Worm (Caenorhabditis elegans) whole organism, L2 larva: ENCODE measurements around the gene Y60A3A.21.

Source experiments
- C34F6.9 ChIP-seq: fragments of 150-350 bp; optimal IDR thresholded peaks from 2 replicates; lab custom pipeline; 2014; ENCODE audit warnings: missing biosample characterization, missing genetic modification characterization
- R02D3.7 ChIP-seq: fragments of 150-350 bp; optimal IDR thresholded peaks from 2 replicates; lab custom pipeline; 2014; ENCODE audit warnings: missing biosample characterization, missing genetic modification characterization
- Y55F3AM.14 ChIP-seq: fragments of 200-800 bp; sonication (Bioruptor generic); optimal IDR thresholded peaks from 2 replicates; lab custom pipeline; 2018; ENCODE audit warnings: mild to moderate bottlenecking, missing genetic modification characterization, missing compliant biosample characterization
- ZK546.5 ChIP-seq: sonication (generic microtip); optimal IDR thresholded peaks from 2 replicates; lab custom pipeline; 2017; ENCODE audit warnings: missing biosample characterization, missing genetic modification characterization
- blmp-1 ChIP-seq: sonication (generic microtip); optimal IDR thresholded peaks from 2 replicates; lab custom pipeline; 2017; ENCODE audit warnings: missing genetic modification characterization, mild to moderate bottlenecking, missing compliant biosample characterization, antibody characterized with exemption, moderate library complexity; ENCODE audit not compliant: insufficient read depth
- ceh-82 ChIP-seq: fragments of 150-350 bp; optimal IDR thresholded peaks from 2 replicates; lab custom pipeline; 2014; ENCODE audit warnings: missing biosample characterization, missing genetic modification characterization
- crh-2 ChIP-seq: sonication (generic microtip); optimal IDR thresholded peaks from 2 replicates; lab custom pipeline; 2017; ENCODE audit warnings: missing biosample characterization, missing genetic modification characterization
- dmd-4 ChIP-seq: sonication (generic microtip); optimal IDR thresholded peaks from 2 replicates; lab custom pipeline; 2017; ENCODE audit warnings: missing biosample characterization, missing genetic modification characterization
- elt-1 ChIP-seq: fragments of 150-350 bp; optimal IDR thresholded peaks from 2 replicates; lab custom pipeline; 2014; ENCODE audit warnings: missing biosample characterization, missing genetic modification characterization
- elt-3 ChIP-seq: sonication (generic microtip); optimal IDR thresholded peaks from 2 replicates; lab custom pipeline; 2017; ENCODE audit warnings: missing biosample characterization, missing genetic modification characterization
- lin-11 ChIP-seq: fragments of 150-350 bp; sonication (generic microtip); optimal IDR thresholded peaks from 2 replicates; lab custom pipeline; 2014; ENCODE audit warnings: missing biosample characterization, missing genetic modification characterization, inconsistent platforms, mixed read lengths
- lin-13 ChIP-seq: fragments of 150-350 bp; optimal IDR thresholded peaks from 2 replicates; lab custom pipeline; 2014; ENCODE audit warnings: missing biosample characterization, missing genetic modification reagents, missing genetic modification characterization
- lsy-2 ChIP-seq, 2 experiments: fragments of 150-350 bp in 1 of 2; sonication (generic microtip) in 1 of 2; optimal IDR thresholded peaks; 2 replicates each; lab custom pipeline; 2014 to 2017; ENCODE audit warnings: missing biosample characterization in 2 of 2, missing genetic modification characterization in 2 of 2
- mdl-1 ChIP-seq, 2 experiments: fragments of 150-350 bp in 1 of 2; sonication (generic microtip) in 1 of 2; optimal IDR thresholded peaks; 2 replicates each; lab custom pipeline; 2017; ENCODE audit warnings: missing biosample characterization in 2 of 2, missing genetic modification characterization in 2 of 2
- nhr-11 ChIP-seq: fragments of 150-350 bp; optimal IDR thresholded peaks from 2 replicates; lab custom pipeline; 2014; ENCODE audit warnings: missing biosample characterization, missing genetic modification characterization
- nhr-12 ChIP-seq: fragments of 150-350 bp; optimal IDR thresholded peaks from 2 replicates; lab custom pipeline; 2014; ENCODE audit warnings: missing biosample characterization, missing genetic modification characterization
- nhr-129 ChIP-seq: fragments of 150-350 bp; optimal IDR thresholded peaks from 2 replicates; lab custom pipeline; 2014; ENCODE audit warnings: missing biosample characterization, missing genetic modification characterization
- nhr-23 ChIP-seq: fragments of 150-350 bp; optimal IDR thresholded peaks from 2 replicates; lab custom pipeline; 2014; ENCODE audit warnings: missing biosample characterization, missing genetic modification reagents, missing genetic modification characterization
- nhr-237 ChIP-seq: fragments of 150-350 bp; optimal IDR thresholded peaks from 2 replicates; lab custom pipeline; 2014; ENCODE audit warnings: missing biosample characterization, missing genetic modification characterization
- nhr-25 ChIP-seq: fragments of 150-350 bp; sonication (generic microtip); optimal IDR thresholded peaks from 3 replicates; lab custom pipeline; 2014; ENCODE audit warnings: missing biosample characterization, missing genetic modification characterization
- nhr-6 ChIP-seq: fragments of 150-350 bp; optimal IDR thresholded peaks from 2 replicates; lab custom pipeline; 2014; ENCODE audit warnings: missing biosample characterization, missing genetic modification characterization
- nhr-77 ChIP-seq: fragments of 150-350 bp; optimal IDR thresholded peaks from 2 replicates; lab custom pipeline; 2014; ENCODE audit warnings: missing biosample characterization, missing genetic modification characterization
- skn-1 ChIP-seq: sonication (generic microtip); optimal IDR thresholded peaks from 2 replicates; lab custom pipeline; 2017; ENCODE audit warnings: missing biosample characterization, missing genetic modification characterization
- sma-3 ChIP-seq: sonication (generic microtip); optimal IDR thresholded peaks from 2 replicates; lab custom pipeline; 2016; ENCODE audit warnings: missing genetic modification reagents, missing genetic modification characterization, missing compliant biosample characterization
- sma-9 ChIP-seq, 2 experiments: fragments of 150-350 bp in 1 of 2; sonication (generic microtip) in 1 of 2; optimal IDR thresholded peaks; 2 replicates each; lab custom pipeline; 2014 to 2016; ENCODE audit warnings: missing genetic modification characterization in 2 of 2, mild to moderate bottlenecking in 1 of 2, missing biosample characterization in 1 of 2, missing compliant biosample characterization in 1 of 2, missing genetic modification reagents in 1 of 2, moderate library complexity in 1 of 2
- unc-55 ChIP-seq: fragments of 150-350 bp; sonication (generic microtip); optimal IDR thresholded peaks from 3 replicates; lab custom pipeline; 2014; ENCODE audit warnings: missing biosample characterization, missing genetic modification reagents, missing genetic modification characterization
- zag-1 ChIP-seq: fragments of 150-350 bp; optimal IDR thresholded peaks from 2 replicates; lab custom pipeline; 2014; ENCODE audit warnings: missing biosample characterization, missing genetic modification characterization
- ztf-1 ChIP-seq: fragments of 200-800 bp; sonication (Bioruptor generic); conservative IDR thresholded peaks from 2 replicates; pipeline ENCODE4 v1.3.6; 2022; ENCODE audit warnings: missing genetic modification characterization, missing compliant biosample characterization
- ztf-11 ChIP-seq: sonication (generic microtip); optimal IDR thresholded peaks from 2 replicates; lab custom pipeline; 2017; ENCODE audit warnings: missing biosample characterization, missing genetic modification characterization
- ztf-4 ChIP-seq: fragments of 150-350 bp; optimal IDR thresholded peaks from 2 replicates; lab custom pipeline; 2014; ENCODE audit warnings: missing biosample characterization, missing genetic modification characterization

Y60A3A.21 gene

ce11 chrV:20047310-20047709 lies 35.6 kb downstream of the Y60A3A.21 start, which contains the start of gene spe-19:
TSS of gene spe-19 (minus strand) at chrV:20047410.
- TF ChIP-seq ZK546.5 (no peak), blmp-1 (no peak), ztf-4 (tag; lab: Kevin White, UChicago) (no peak), nhr-12 (tag; lab: Kevin White, UChicago) (no peak), skn-1 (tag; lab: Kevin White, UChicago) (no peak), C34F6.9 (tag; lab: Kevin White, UChicago) (no peak), dmd-4 (no peak), unc-55 (GFP tag; lab: Kevin White, UChicago) (no peak), lin-13 (GFP tag; lab: Kevin White, UChicago) (no peak), nhr-129 (no peak), zag-1 (tag; lab: Kevin White, UChicago) (no peak), nhr-77 (tag; lab: Kevin White, UChicago) (no peak), nhr-23 (no peak), nhr-237 (tag; lab: Kevin White, UChicago) (no peak), mdl-1 (tag; optimal IDR thresholded peaks at IDR 0.05; lab: Kevin White, UChicago) (no peak), lsy-2 (tag; optimal IDR thresholded peaks at IDR 0.05; lab: Kevin White, UChicago) (no peak), sma-3 (GFP tag; lab: Kevin White, UChicago) (no peak), ztf-1 (GFP tag; lab: Robert Waterston, UW) (no peak), lin-11 (tag; lab: Kevin White, UChicago) (no peak)

ce11 chrV:20049065-20049464 lies 37.3 kb downstream of the Y60A3A.21 start, which contains the start of gene srh-233:
TSS of gene srh-233 (plus strand) at chrV:20049365.
- TF ChIP-seq mdl-1 (tag; optimal IDR thresholded peaks at IDR 0.05; lab: Kevin White, UChicago): no peak
- TF ChIP-seq crh-2 (tag; lab: Kevin White, UChicago): no peak
- TF ChIP-seq elt-1: no peak
- TF ChIP-seq nhr-6: no peak
- TF ChIP-seq elt-3: no peak
- no peak for TF ChIP-seq lsy-2 (tag; optimal IDR thresholded peaks at IDR 0.05; lab: Kevin White, UChicago)
- no peak for TF ChIP-seq dmd-4
- no peak for TF ChIP-seq nhr-11 (tag; lab: Kevin White, UChicago)
- TF ChIP-seq unc-55 (GFP tag; lab: Kevin White, UChicago): no peak
- no peak for TF ChIP-seq ceh-82
- TF ChIP-seq nhr-25: no peak
- TF ChIP-seq nhr-129: no peak
- no peak for TF ChIP-seq skn-1 (tag; lab: Kevin White, UChicago)
- TF ChIP-seq R02D3.7 (tag; lab: Kevin White, UChicago): no peak
- TF ChIP-seq ztf-1 (GFP tag; lab: Robert Waterston, UW): no peak
- TF ChIP-seq ztf-11: no peak

- TF ChIP-seq ztf-11 (no peak), nhr-23 (no peak), ztf-1 (GFP tag; lab: Robert Waterston, UW) (no peak), elt-1 (no peak), elt-3 (no peak), sma-9 (GFP tag; optimal IDR thresholded peaks at IDR 0.05; lab: Kevin White, UChicago) (no peak), sma-9 (tag; optimal IDR thresholded peaks at IDR 0.05; lab: Kevin White, UChicago) (no peak)
- TF ChIP-seq, all 48 proteins: peak for 0
Observed at ce11 chrV:20059370-20059769, 47.6 kb downstream of the Y60A3A.21 start.

ce11 chrV:20061498-20061897 lies 49.7 kb downstream of the Y60A3A.21 start:
- TF ChIP-seq ztf-1 (GFP tag; lab: Robert Waterston, UW) (0 out of 2 replicates have a peak, but pooled peaks have one; percentile 22), nhr-6 (no peak)

- no peak for TF ChIP-seq zag-1 (tag; lab: Kevin White, UChicago)
- no peak for TF ChIP-seq elt-1
- TF ChIP-seq ztf-1 (GFP tag; lab: Robert Waterston, UW): no peak
- TF ChIP-seq sma-3 (GFP tag; lab: Kevin White, UChicago): no peak
- no peak for TF ChIP-seq C34F6.9 (tag; lab: Kevin White, UChicago)
- TF ChIP-seq nhr-77 (tag; lab: Kevin White, UChicago): no peak
- TF ChIP-seq lin-11 (tag; lab: Kevin White, UChicago): no peak
- TF ChIP-seq nhr-12 (tag; lab: Kevin White, UChicago): no peak
- TF ChIP-seq Y55F3AM.14: no peak
- TF ChIP-seq nhr-11 (tag; lab: Kevin White, UChicago): no peak
- no peak for TF ChIP-seq nhr-25
- TF ChIP-seq crh-2 (tag; lab: Kevin White, UChicago): no peak
- TF ChIP-seq ztf-11: no peak
Observed at ce11 chrV:20064076-20064475, 52.3 kb downstream of the Y60A3A.21 start, which contains the start of gene ttx-1. TSS of gene ttx-1 (minus strand) at chrV:20064176.
